Worm (Caenorhabditis elegans): ENCODE results near the gene gpcp-1.

gpcp-1 gene

ce11 chrX:3115134-3116032 is 5.0 kb upstream of the gpcp-1 start (continued):
- TF ChIP-seq Y5F2A.4 (GFP tag; optimal IDR thresholded peaks at IDR 0.05) (no peak), arid-1 (GFP tag; conservative IDR thresholded peaks at IDR 0.05) (no peak), T20F7.1 (GFP tag; optimal IDR thresholded peaks at IDR 0.05) (no peak), zip-2 (tag; optimal IDR thresholded peaks at IDR 0.05) (no peak), daf-16 (GFP tag; optimal IDR thresholded peaks at IDR 0.05) (peak in 1 of 2 experiments; percentile 49), daf-16 (tag; optimal IDR thresholded peaks at IDR 0.05) (peak; percentile 88), Y48G9A.11 (GFP tag; IDR thresholded peaks at IDR 0.05) (no peak), dmd-9 (GFP tag; IDR thresholded peaks at IDR 0.05) (no peak), saeg-2 (GFP tag; IDR thresholded peaks at IDR 0.05) (no peak), sdz-12 (GFP tag; optimal IDR thresholded peaks at IDR 0.05) (no peak), Y75B8A.6 (GFP tag; IDR thresholded peaks at IDR 0.05) (no peak; the same call in 1 of the 2 replicates), nhr-77 (tag; optimal IDR thresholded peaks at IDR 0.05) (peak; percentile 46), zag-1 (tag; optimal IDR thresholded peaks at IDR 0.05) (no peak), tra-1 (GFP tag; IDR thresholded peaks at IDR 0.05) (no peak; the same call in 1 of the 2 replicates), aly-2 (tag; optimal IDR thresholded peaks at IDR 0.05) (no peak), mdl-1 (tag; optimal IDR thresholded peaks at IDR 0.05) (no peak), nhr-42 (GFP tag; IDR thresholded peaks at IDR 0.05) (no peak), ceh-28 (tag; optimal IDR thresholded peaks at IDR 0.05) (peak; percentile 7), vab-7 (GFP tag; IDR thresholded peaks at IDR 0.05) (no peak), rbr-2 (tag; optimal IDR thresholded peaks at IDR 0.05) (no peak), tag-97 (GFP tag; IDR thresholded peaks at IDR 0.05) (no peak), dpl-1 (GFP tag; optimal IDR thresholded peaks at IDR 0.05) (no peak), dmd-6 (GFP tag; IDR thresholded peaks at IDR 0.05) (peak; percentile 44; the same call in 1 of the 2 replicates)

- TF ChIP-seq R02D3.7 (tag; optimal IDR thresholded peaks at IDR 0.05) (no peak), spr-1 (tag; optimal IDR thresholded peaks at IDR 0.05) (no peak), mes-2 (tag; optimal IDR thresholded peaks at IDR 0.05; ENCODE audit: poor library complexity, severe bottlenecking) (peak; percentile 46), Y5F2A.4 (GFP tag; optimal IDR thresholded peaks at IDR 0.05) (no peak), pqm-1 (tag; optimal IDR thresholded peaks at IDR 0.05) (peak; percentile 7), zip-11 (GFP tag; IDR thresholded peaks at IDR 0.05) (no peak), vab-7 (GFP tag; IDR thresholded peaks at IDR 0.05) (0 out of 2 replicates have a peak, but pooled peaks have one; percentile 6), Y105C5A.15 (GFP tag; IDR thresholded peaks at IDR 0.05) (0 out of 2 replicates have a peak, but pooled peaks have one; percentile 17), dmd-6 (GFP tag; IDR thresholded peaks at IDR 0.05) (0 out of 2 replicates have a peak, but pooled peaks have one; percentile 6), duxl-1 (tag; optimal IDR thresholded peaks at IDR 0.05; ENCODE audit: poor library complexity) (no peak), T26A8.4 (GFP tag; IDR thresholded peaks at IDR 0.05) (peak; percentile 73; the same call in 1 of the 2 replicates), F44E2.7 (GFP tag; IDR thresholded peaks at IDR 0.05) (no peak), aha-1 (tag) (peak; percentile 93), pha-4 (GFP tag; IDR thresholded peaks at IDR 0.05) (0 out of 2 replicates have a peak, but pooled peaks have one; percentile 15), pha-4 (tag; optimal IDR thresholded peaks at IDR 0.05) (no peak), mxl-3 (GFP tag; optimal IDR thresholded peaks at IDR 0.05) (no peak), ZK546.5 (tag; optimal IDR thresholded peaks at IDR 0.05) (no peak), attf-4 (tag; optimal IDR thresholded peaks at IDR 0.05) (no peak), skn-1 (tag; optimal IDR thresholded peaks at IDR 0.05) (no peak), dmd-8 (GFP tag; IDR thresholded peaks at IDR 0.05) (no peak), zfp-3 (GFP tag; conservative IDR thresholded peaks at IDR 0.05) (peak; percentile 81; the same call in 1 of the 2 replicates), daf-12 (tag; optimal IDR thresholded peaks at IDR 0.05) (no peak), nhr-25 (tag; optimal IDR thresholded peaks at IDR 0.05; ENCODE audit: borderline replicate concordance, insufficient read depth) (peak; percentile 60), nhr-102 (tag; optimal IDR thresholded peaks at IDR 0.05) (no peak), D1046.2 (GFP tag; IDR thresholded peaks at IDR 0.05) (0 out of 2 replicates have a peak, but pooled peaks have one; percentile 46), lsy-2 (tag; optimal IDR thresholded peaks at IDR 0.05) (peak in 1 of 2 experiments; percentile 29), zip-2 (tag; optimal IDR thresholded peaks at IDR 0.05) (peak; percentile 6), F49E8.2 (tag; optimal IDR thresholded peaks at IDR 0.05; ENCODE audit: borderline replicate concordance) (no peak)
Observed at ce11 chrX:3114306-3115133, 4.1 kb upstream of the gpcp-1 start, which contains the start of gene gpd-2. gpd-2 (minus strand) TSS chrX:3114689.

Measured in whole organism, L4 larva.